Worm (Caenorhabditis elegans) whole organism, L1 larva: ENCODE results near the gene T19D7.7.

Experiments used
- C16A3.4 ChIP-seq: fragments of 150-350 bp; optimal IDR thresholded peaks from 2 replicates; lab custom pipeline; 2014; ENCODE audit warnings: missing biosample characterization, missing genetic modification characterization
- alr-1 ChIP-seq: fragments of 200-800 bp; sonication (Bioruptor generic); optimal IDR thresholded peaks from 2 replicates; lab custom pipeline; 2018; ENCODE audit warnings: borderline replicate concordance, mild to moderate bottlenecking, missing genetic modification characterization, missing compliant biosample characterization
- fos-1 ChIP-seq: fragments of 150-350 bp; optimal IDR thresholded peaks from 2 replicates; lab custom pipeline; 2014; ENCODE audit warnings: missing biosample characterization, missing genetic modification characterization
- jun-1 ChIP-seq: fragments of 150-350 bp; optimal IDR thresholded peaks from 2 replicates; lab custom pipeline; 2014; ENCODE audit warnings: missing biosample characterization, missing genetic modification reagents, missing genetic modification characterization
- lsy-2 ChIP-seq, 2 experiments: fragments of 150-350 bp; optimal IDR thresholded peaks; 2 replicates each; lab custom pipeline; 2014; ENCODE audit warnings: missing biosample characterization in 2 of 2, missing genetic modification characterization in 2 of 2
- nhr-28 ChIP-seq: fragments of 150-350 bp; optimal IDR thresholded peaks from 2 replicates; lab custom pipeline; 2014; ENCODE audit warnings: missing biosample characterization, missing genetic modification characterization
- nhr-90 ChIP-seq: sonication (generic microtip); optimal IDR thresholded peaks from 2 replicates; lab custom pipeline; 2016; ENCODE audit warnings: mild to moderate bottlenecking, missing genetic modification characterization, missing compliant biosample characterization; ENCODE audit not compliant: poor library complexity
- snu-23 ChIP-seq: sonication (generic microtip); optimal IDR thresholded peaks from 2 replicates; lab custom pipeline; 2016; ENCODE audit warnings: missing genetic modification characterization, missing compliant biosample characterization
- ztf-11 ChIP-seq, 2 experiments: sonication (generic microtip); optimal IDR thresholded peaks; 2 replicates each; lab custom pipeline; 2016 to 2017; ENCODE audit warnings: missing genetic modification characterization in 2 of 2, missing biosample characterization in 1 of 2, missing compliant biosample characterization in 1 of 2

ce11 chrX:727737-728136 is 46.9 kb upstream of the T19D7.7 start:
- TF ChIP-seq nhr-90 (tag; lab: Kevin White, UChicago) (peak; percentile 76), jun-1 (tag; lab: Kevin White, UChicago) (peak; percentile 85), snu-23 (GFP tag; lab: Kevin White, UChicago) (peak; percentile 82), ztf-11 (tag; optimal IDR thresholded peaks at IDR 0.05; lab: Kevin White, UChicago) (no peak), C16A3.4 (peak; percentile 22), alr-1 (tag; lab: Kevin White, UChicago) (no peak), fos-1 (tag; lab: Kevin White, UChicago) (peak; percentile 81), nhr-28 (tag; lab: Kevin White, UChicago) (no peak), lsy-2 (tag; optimal IDR thresholded peaks at IDR 0.05; lab: Kevin White, UChicago) (peak; percentile 60 to 61)
